Worm (Caenorhabditis elegans): Measurements from ENCODE around the gene F44E5.15.

DNA sequence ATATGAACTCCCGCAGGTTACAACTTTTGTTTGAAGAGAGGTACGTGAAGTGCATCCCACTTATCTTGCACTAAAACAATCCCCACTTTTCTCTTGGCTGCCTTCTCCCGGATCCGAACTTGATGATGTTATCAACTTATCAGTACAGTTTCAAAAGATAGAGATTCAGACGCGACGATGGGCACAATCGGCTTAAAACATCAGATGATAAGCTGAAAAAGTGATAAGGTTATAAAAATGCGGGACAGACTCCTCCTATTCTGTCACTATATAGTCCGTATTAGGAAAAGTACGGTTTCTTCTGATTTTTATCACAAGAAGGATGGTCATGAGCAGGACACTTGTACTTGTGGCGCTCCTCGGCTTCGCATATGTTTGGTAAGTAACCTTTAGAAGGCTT is 33.3 kb upstream of the F44E5.15 start, which contains the start of gene ctsa-1.2:
- TF ChIP-seq dao-5 (tag; optimal IDR thresholded peaks at IDR 0.05) (no peak), him-1 (tag; optimal IDR thresholded peaks at IDR 0.05) (no peak), W03F9.2 (tag; optimal IDR thresholded peaks at IDR 0.05) (no peak)
